Worm (Caenorhabditis elegans) whole organism, midembryonic: ENCODE results near the gene C49A9.5.
A peak's percentile ranks its signal among the peaks of the same experiment; 100 is the strongest.
"Not testable (repeated sequence)": the region's sequence is repeated elsewhere in the genome, so short reads cannot be mapped to it uniquely, and the experiment has no call there.

ENCODE experiments used
- flt-1 ChIP-seq: fragments of 200-800 bp; sonication (Bioruptor generic); IDR thresholded peaks from 2 replicates; pipeline ENCODE4 v1.3.6; 2022; ENCODE audit warnings: missing genetic modification characterization, missing compliant biosample characterization
- med-1 ChIP-seq: sonication (generic microtip); optimal IDR thresholded peaks from 2 replicates; lab custom pipeline; 2017; ENCODE audit warnings: missing genetic modification characterization, mild to moderate bottlenecking, missing compliant biosample characterization, antibody characterized with exemption, missing genetic modification reagents; ENCODE audit not compliant: insufficient read depth
- ref-1 ChIP-seq: fragments of 200-800 bp; sonication (Bioruptor generic); conservative IDR thresholded peaks from 2 replicates; pipeline ENCODE4 v1.3.6; 2022; ENCODE audit warnings: missing genetic modification reagents, missing genetic modification characterization, missing compliant biosample characterization
- tab-1 ChIP-seq: fragments of 200-800 bp; sonication (Bioruptor generic); IDR thresholded peaks from 2 replicates; pipeline ENCODE4 v1.3.6; 2022; ENCODE audit warnings: missing genetic modification characterization, missing compliant biosample characterization
- ztf-29 ChIP-seq: fragments of 200-800 bp; sonication (Bioruptor generic); IDR thresholded peaks from 2 replicates; pipeline ENCODE4 v1.3.6; 2022; ENCODE audit warnings: missing genetic modification reagents, missing genetic modification characterization, missing compliant biosample characterization

ce11 chrIV:6209958-6210357, 3.5 kb upstream of the C49A9.5 start:
- TF ChIP-seq flt-1 (GFP tag; lab: Robert Waterston, UW); ztf-29 (GFP tag; lab: Robert Waterston, UW); med-1 (GFP tag; lab: Kevin White, UChicago); tab-1: not testable (repeated sequence)
- peak; percentile 49; the same call in 1 of the 2 replicates for TF ChIP-seq ref-1
